Worm (Caenorhabditis elegans): ENCODE results near the gene ttr-45.

DNA sequence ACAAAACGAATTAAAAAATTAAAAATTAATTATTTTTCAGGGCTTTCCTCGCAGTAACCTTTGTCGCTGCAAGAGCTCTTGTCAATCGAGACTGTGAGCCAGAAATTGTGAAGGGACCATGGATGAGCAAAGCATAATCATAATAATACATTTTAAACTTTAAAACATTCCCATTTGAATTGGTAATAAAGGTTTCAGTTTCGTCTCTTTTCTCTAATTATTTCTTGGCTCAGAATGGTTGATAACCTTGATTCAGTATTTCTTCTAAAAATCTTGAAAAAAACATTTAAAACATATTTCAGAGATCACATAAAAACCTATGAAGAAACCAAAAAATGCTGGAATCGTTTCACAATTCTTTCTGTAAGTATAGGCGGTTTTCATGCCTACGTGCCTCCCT is 4.8 kb downstream of the ttr-45 start, which contains the start of gene JC8.16:
- TF ChIP-seq C08G9.2 (tag; optimal IDR thresholded peaks at IDR 0.05) (no peak), lin-11 (tag; optimal IDR thresholded peaks at IDR 0.05) (no peak), madf-2 (tag; optimal IDR thresholded peaks at IDR 0.05) (no peak), fkh-10 (GFP tag; optimal IDR thresholded peaks at IDR 0.05) (no peak), K02D7.2 (tag; optimal IDR thresholded peaks at IDR 0.05) (no peak), gmeb-2 (tag; optimal IDR thresholded peaks at IDR 0.05) (no peak), ama-1 (optimal IDR thresholded peaks at IDR 0.05) (no peak), sdc-2 (tag; optimal IDR thresholded peaks at IDR 0.05) (no peak), pqm-1 (tag; optimal IDR thresholded peaks at IDR 0.05) (no peak), elt-2 (tag; optimal IDR thresholded peaks at IDR 0.05) (no peak)

Measured in whole organism, late embryonic.